Fruit fly (Drosophila melanogaster): ENCODE data around the gene CG9922.

dm6 chr3R:14041647-14042046 lies 5.4 kb upstream of the CG9922 start:
- TF ChIP-seq pan (optimal IDR thresholded peaks at IDR 0.05) (no peak), CG8478 (optimal IDR thresholded peaks at IDR 0.05) (no peak), psq (optimal IDR thresholded peaks at IDR 0.05) (no peak), EcR (GFP tag; optimal IDR thresholded peaks at IDR 0.05) (no peak), usp (GFP tag; optimal IDR thresholded peaks at IDR 0.05) (no peak), Dll (optimal IDR thresholded peaks at IDR 0.05) (no peak)

Measured in whole organism.